Worm (Caenorhabditis elegans) whole organism, L4 larva: ENCODE measurements around the gene ref-2.

Source experiments
- D1046.2 ChIP-seq: fragments of 200-800 bp; sonication (Bioruptor generic); IDR thresholded peaks from 2 replicates; pipeline ENCODE4 v1.3.6; 2022; ENCODE audit warnings: missing genetic modification characterization, missing compliant biosample characterization
- F49E8.2 ChIP-seq: sonication (generic microtip); optimal IDR thresholded peaks from 2 replicates; lab custom pipeline; 2016; ENCODE audit warnings: missing compliant biosample characterization, mild to moderate bottlenecking, missing genetic modification characterization, borderline replicate concordance
- Y105C5A.15 ChIP-seq: fragments of 200-800 bp; sonication (Bioruptor generic); IDR thresholded peaks from 2 replicates; pipeline ENCODE4 v1.3.6; 2022; ENCODE audit warnings: missing genetic modification characterization, missing compliant biosample characterization
- Y48G9A.11 ChIP-seq: fragments of 200-800 bp; sonication (Bioruptor generic); IDR thresholded peaks from 2 replicates; pipeline ENCODE4 v1.3.6; 2022; ENCODE audit warnings: missing genetic modification reagents, missing genetic modification characterization, missing compliant biosample characterization
- aha-1 ChIP-seq: fragments of 150-350 bp; peaks from one replicate; lab custom pipeline; 2014; ENCODE audit warnings: missing biosample characterization, missing genetic modification characterization
- arid-1 ChIP-seq: fragments of 200-800 bp; sonication (Bioruptor generic); conservative IDR thresholded peaks from 2 replicates; pipeline ENCODE4 v1.3.6; 2022; ENCODE audit warnings: missing genetic modification reagents, missing genetic modification characterization, missing compliant biosample characterization
- ceh-28 ChIP-seq: fragments of 150-350 bp; optimal IDR thresholded peaks from 2 replicates; lab custom pipeline; 2014; ENCODE audit warnings: missing biosample characterization, missing genetic modification reagents, missing genetic modification characterization
- ceh-82 ChIP-seq: sonication (generic microtip); optimal IDR thresholded peaks from 2 replicates; lab custom pipeline; 2017; ENCODE audit warnings: missing biosample characterization, missing genetic modification characterization
- daf-19 ChIP-seq: fragments of 200-800 bp; sonication (Bioruptor generic); conservative IDR thresholded peaks from 2 replicates; pipeline ENCODE4 v1.3.6; 2022; ENCODE audit warnings: missing genetic modification characterization, missing compliant biosample characterization
- daf-8 ChIP-seq: fragments of 200-800 bp; sonication (Bioruptor generic); IDR thresholded peaks from 2 replicates; pipeline ENCODE4 v1.3.6; 2022; ENCODE audit warnings: missing genetic modification characterization, missing compliant biosample characterization
- dpl-1 ChIP-seq: fragments of 150-350 bp; optimal IDR thresholded peaks from 2 replicates; lab custom pipeline; 2014; ENCODE audit warnings: missing biosample characterization, missing genetic modification reagents, missing genetic modification characterization
- duxl-1 ChIP-seq: sonication (generic microtip); optimal IDR thresholded peaks from 2 replicates; lab custom pipeline; 2016; ENCODE audit warnings: mild to moderate bottlenecking, missing genetic modification characterization, moderate library complexity, missing compliant biosample characterization; ENCODE audit not compliant: poor library complexity
- dve-1 ChIP-seq: sonication (generic microtip); optimal IDR thresholded peaks from 2 replicates; lab custom pipeline; 2017; ENCODE audit warnings: antibody characterized with exemption, mild to moderate bottlenecking, missing genetic modification characterization, missing compliant biosample characterization; ENCODE audit not compliant: insufficient read depth
- egl-27 ChIP-seq: sonication (generic microtip); optimal IDR thresholded peaks from 3 replicates; lab custom pipeline; 2017; ENCODE audit warnings: missing biosample characterization, missing genetic modification reagents, missing genetic modification characterization
- egl-43 ChIP-seq: fragments of 200-800 bp; sonication (Bioruptor generic); IDR thresholded peaks from 2 replicates; pipeline ENCODE4 v1.3.6; 2022; ENCODE audit warnings: missing genetic modification reagents, missing genetic modification characterization, missing compliant biosample characterization
- fkh-10 ChIP-seq: fragments of 150-350 bp; optimal IDR thresholded peaks from 2 replicates; lab custom pipeline; 2014; ENCODE audit warnings: missing biosample characterization, missing genetic modification reagents, missing genetic modification characterization
- hlh-11 ChIP-seq: fragments of 200-800 bp; sonication (Bioruptor generic); optimal IDR thresholded peaks from 2 replicates; lab custom pipeline; 2018; ENCODE audit warnings: mild to moderate bottlenecking, missing genetic modification characterization, missing compliant biosample characterization
- hlh-30 ChIP-seq: sonication (generic microtip); optimal IDR thresholded peaks from 2 replicates; lab custom pipeline; 2017; ENCODE audit warnings: antibody characterized with exemption, mild to moderate bottlenecking, missing genetic modification characterization, missing compliant biosample characterization; ENCODE audit not compliant: insufficient read depth
- lim-7 ChIP-seq: fragments of 200-800 bp; sonication (Bioruptor generic); IDR thresholded peaks from 2 replicates; pipeline ENCODE4 v1.3.6; 2022; ENCODE audit warnings: missing genetic modification characterization, missing compliant biosample characterization
- lin-15B ChIP-seq: fragments of 150-350 bp; sonication (generic microtip); optimal IDR thresholded peaks from 3 replicates; lab custom pipeline; 2014; ENCODE audit warnings: missing biosample characterization, missing genetic modification characterization
- lsy-2 ChIP-seq, 2 experiments: fragments of 150-350 bp in 1 of 2; sonication (generic microtip) in 1 of 2; optimal IDR thresholded peaks; 2 replicates each; lab custom pipeline; 2014 to 2017; ENCODE audit warnings: missing biosample characterization in 2 of 2, missing genetic modification characterization in 2 of 2
- madf-5 ChIP-seq, 2 experiments: fragments of 200-800 bp; sonication (Bioruptor generic); IDR thresholded peaks; 2 replicates each; pipeline ENCODE4 v1.3.6; 2022; ENCODE audit warnings: missing compliant biosample characterization in 2 of 2, missing genetic modification characterization in 2 of 2
- mep-1 ChIP-seq: fragments of 150-350 bp; sonication (generic microtip); optimal IDR thresholded peaks from 3 replicates; lab custom pipeline; 2014; ENCODE audit warnings: missing biosample characterization, missing genetic modification characterization
- mes-2 ChIP-seq: sonication (generic microtip); optimal IDR thresholded peaks from 2 replicates; lab custom pipeline; 2016; ENCODE audit warnings: missing genotype, mild to moderate bottlenecking, missing genetic modification characterization, missing compliant biosample characterization; ENCODE audit not compliant: poor library complexity, severe bottlenecking
- nhr-10 ChIP-seq: fragments of 150-350 bp; optimal IDR thresholded peaks from 2 replicates; lab custom pipeline; 2014; ENCODE audit warnings: missing biosample characterization, missing genetic modification characterization
- nhr-102 ChIP-seq: sonication (generic microtip); optimal IDR thresholded peaks from 2 replicates; lab custom pipeline; 2016; ENCODE audit warnings: mild to moderate bottlenecking, missing genetic modification characterization, moderate library complexity, missing compliant biosample characterization
- nhr-11 ChIP-seq: fragments of 150-350 bp; optimal IDR thresholded peaks from 2 replicates; lab custom pipeline; 2014; ENCODE audit warnings: missing biosample characterization, missing genetic modification characterization
- nhr-25 ChIP-seq: sonication (generic microtip); optimal IDR thresholded peaks from 2 replicates; lab custom pipeline; 2017; ENCODE audit warnings: missing genetic modification characterization, mild to moderate bottlenecking, missing compliant biosample characterization, antibody characterized with exemption, moderate library complexity, borderline replicate concordance; ENCODE audit not compliant: insufficient read depth
- nhr-41 ChIP-seq: fragments of 200-800 bp; sonication (Bioruptor generic); IDR thresholded peaks from 2 replicates; pipeline ENCODE4 v1.3.6; 2022; ENCODE audit warnings: missing genetic modification reagents, missing genetic modification characterization, missing compliant biosample characterization
- nhr-42 ChIP-seq: fragments of 200-800 bp; sonication (Bioruptor generic); IDR thresholded peaks from 2 replicates; pipeline ENCODE4 v1.3.6; 2022; ENCODE audit warnings: missing genetic modification characterization, missing compliant biosample characterization
- nhr-6 ChIP-seq: fragments of 150-350 bp; optimal IDR thresholded peaks from 2 replicates; lab custom pipeline; 2014; ENCODE audit warnings: missing biosample characterization, missing genetic modification characterization
- php-3 ChIP-seq: fragments of 200-800 bp; sonication (Bioruptor generic); IDR thresholded peaks from 2 replicates; pipeline ENCODE4 v1.3.6; 2022; ENCODE audit warnings: missing genetic modification reagents, missing genetic modification characterization, missing compliant biosample characterization
- pqm-1 ChIP-seq: sonication (generic microtip); optimal IDR thresholded peaks from 2 replicates; lab custom pipeline; 2017; ENCODE audit warnings: missing biosample characterization, missing genetic modification characterization
- saeg-2 ChIP-seq: fragments of 200-800 bp; sonication (Bioruptor generic); IDR thresholded peaks from 2 replicates; pipeline ENCODE4 v1.3.6; 2022; ENCODE audit warnings: missing genetic modification reagents, missing genetic modification characterization, missing compliant biosample characterization
- snpc-1.2 ChIP-seq: fragments of 200-800 bp; sonication (Bioruptor generic); IDR thresholded peaks from 2 replicates; pipeline ENCODE4 v1.3.6; 2022; ENCODE audit warnings: missing genetic modification reagents, missing genetic modification characterization, missing compliant biosample characterization
- spr-3 ChIP-seq: fragments of 200-800 bp; sonication (Bioruptor generic); optimal IDR thresholded peaks from 2 replicates; lab custom pipeline; 2018; ENCODE audit warnings: mild to moderate bottlenecking, missing genetic modification characterization, missing compliant biosample characterization
- unc-130 ChIP-seq: sonication (generic microtip); optimal IDR thresholded peaks from 2 replicates; lab custom pipeline; 2016; ENCODE audit warnings: missing genetic modification reagents, missing genetic modification characterization, missing compliant biosample characterization
- unc-62 ChIP-seq, 3 experiments: fragments of 150-350 bp in 1 of 3; sonication (generic microtip); optimal IDR thresholded peaks in 2 of 3; peaks in 1 of 3; 1 replicate in 1 of 3; 2 replicates in 2 of 3; lab custom pipeline; 2014 to 2017; ENCODE audit warnings: missing biosample characterization in 3 of 3, missing genetic modification characterization in 3 of 3, missing genetic modification reagents in 3 of 3, missing genotype in 1 of 3
- vab-7 ChIP-seq: fragments of 200-800 bp; sonication (Bioruptor generic); IDR thresholded peaks from 2 replicates; pipeline ENCODE4 v1.3.6; 2022; ENCODE audit warnings: missing genetic modification reagents, missing genetic modification characterization, missing compliant biosample characterization
- zfp-2 ChIP-seq: sonication (generic microtip); optimal IDR thresholded peaks from 2 replicates; lab custom pipeline; 2016; ENCODE audit warnings: mild to moderate bottlenecking, missing genetic modification characterization, missing compliant biosample characterization
- zip-11 ChIP-seq: fragments of 200-800 bp; sonication (Bioruptor generic); IDR thresholded peaks from 2 replicates; pipeline ENCODE4 v1.3.6; 2022; ENCODE audit warnings: missing genetic modification characterization, missing compliant biosample characterization
- ztf-11 ChIP-seq: fragments of 150-350 bp; optimal IDR thresholded peaks from 2 replicates; lab custom pipeline; 2014; ENCODE audit warnings: missing biosample characterization, missing genetic modification characterization

Gene ref-2

DNA sequence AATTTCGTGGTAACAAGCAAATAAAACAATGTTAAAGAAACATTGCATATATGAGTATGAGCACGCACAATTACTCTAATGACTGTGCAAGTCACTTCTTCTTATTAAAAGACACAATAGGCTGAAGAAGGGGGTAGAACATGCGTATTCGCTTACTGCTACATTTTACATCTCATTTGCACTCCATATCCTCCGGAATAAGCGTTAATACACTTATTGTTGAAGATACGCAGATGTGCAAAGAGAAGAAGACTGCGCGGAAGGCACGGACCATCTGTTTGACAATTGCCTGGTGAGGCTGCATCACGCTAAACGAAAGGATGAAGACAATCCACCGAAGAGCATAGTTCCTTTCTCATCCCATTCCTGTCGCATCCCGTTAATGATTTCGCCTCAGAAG, 31.2 kb upstream of the ref-2 start:
- TF ChIP-seq nhr-41 (GFP tag; lab: Robert Waterston, UW) (no peak), Y48G9A.11 (GFP tag; lab: Robert Waterston, UW) (no peak), dve-1 (tag; lab: Kevin White, UChicago) (no peak), mes-2 (tag; lab: Kevin White, UChicago) (no peak), saeg-2 (GFP tag; lab: Robert Waterston, UW) (no peak), hlh-11 (no peak), F49E8.2 (tag; lab: Kevin White, UChicago) (no peak), nhr-25 (tag; lab: Kevin White, UChicago) (no peak), zfp-2 (tag; lab: Kevin White, UChicago) (no peak), nhr-10 (tag; lab: Kevin White, UChicago) (no peak), ceh-82 (tag; lab: Kevin White, UChicago) (no peak), nhr-6 (no peak)

DNA sequence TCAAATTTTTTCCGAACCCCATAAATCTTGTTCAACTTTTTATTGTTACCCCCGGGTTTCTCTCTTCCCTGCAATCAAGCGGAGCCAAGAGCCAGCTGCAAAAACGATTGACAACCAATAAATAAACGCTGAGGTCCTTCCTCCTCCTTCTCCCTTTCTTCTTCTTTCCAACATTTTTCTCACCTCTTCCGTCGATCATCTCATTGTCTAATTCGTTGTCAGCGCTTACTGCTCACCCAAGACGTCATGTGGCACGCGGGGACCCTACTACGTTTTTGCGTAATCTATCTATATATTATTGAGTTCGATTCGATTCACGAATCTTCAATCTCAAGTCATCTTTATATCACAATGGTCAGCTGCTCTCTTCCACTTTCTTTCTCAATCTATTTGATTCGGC, 28.6 kb upstream of the ref-2 start:
- TF ChIP-seq ztf-11 (tag; lab: Kevin White, UChicago) (no peak), daf-19 (GFP tag; lab: Robert Waterston, UW) (no peak), hlh-30 (tag; lab: Kevin White, UChicago) (no peak), aha-1 (tag; lab: Kevin White, UChicago) (no peak), nhr-11 (tag; lab: Kevin White, UChicago) (peak; percentile 55), unc-62 (GFP tag; optimal IDR thresholded peaks at IDR 0.05 in 1 of 2; lab: Kevin White, UChicago) (peak in 1 of 2 experiments; percentile 90), unc-62 (tag; optimal IDR thresholded peaks at IDR 0.05; lab: Kevin White, UChicago) (no peak)

- no peak for TF ChIP-seq Y105C5A.15 (GFP tag; lab: Robert Waterston, UW)
- no peak for TF ChIP-seq lim-7 (GFP tag; lab: Robert Waterston, UW)
- TF ChIP-seq ztf-11 (tag; lab: Kevin White, UChicago), result no peak
- TF ChIP-seq daf-8 (GFP tag; lab: Robert Waterston, UW), result no peak
- TF ChIP-seq php-3 (GFP tag; lab: Robert Waterston, UW), result no peak
- no peak for TF ChIP-seq duxl-1 (tag; lab: Kevin White, UChicago)
- no peak for TF ChIP-seq D1046.2 (GFP tag; lab: Robert Waterston, UW)
- TF ChIP-seq snpc-1.2 (GFP tag; lab: Robert Waterston, UW), result no peak
- no peak for TF ChIP-seq vab-7 (GFP tag; lab: Robert Waterston, UW)
- no peak for TF ChIP-seq spr-3 (GFP tag; lab: Kevin White, UChicago)
- no peak for TF ChIP-seq lsy-2 (tag; optimal IDR thresholded peaks at IDR 0.05; lab: Kevin White, UChicago)
- TF ChIP-seq zip-11 (GFP tag; lab: Robert Waterston, UW), result no peak
- TF ChIP-seq lin-15B, result no peak
- no peak for TF ChIP-seq F49E8.2 (tag; lab: Kevin White, UChicago)
Observed at ce11 chrX:7718972-7719371, 25.1 kb upstream of the ref-2 start, which contains the start of gene K09F5.6. Gene K09F5.6 (plus strand): TSS chrX:7719272.

ce11 chrX:7720565-7720964, 23.5 kb upstream of the ref-2 start:
- TF ChIP-seq arid-1 (GFP tag; lab: Robert Waterston, UW) (no peak), unc-62 (GFP tag; optimal IDR thresholded peaks at IDR 0.05 in 1 of 2; lab: Kevin White, UChicago) (peak in 1 of 2 experiments; percentile 72), unc-62 (tag; optimal IDR thresholded peaks at IDR 0.05; lab: Kevin White, UChicago) (no peak), duxl-1 (tag; lab: Kevin White, UChicago) (no peak), ceh-28 (no peak), ztf-11 (tag; lab: Kevin White, UChicago) (no peak), madf-5 (GFP tag; IDR thresholded peaks at IDR 0.05; lab: Robert Waterston, UW) (no peak), dve-1 (tag; lab: Kevin White, UChicago) (no peak), fkh-10 (GFP tag; lab: Kevin White, UChicago) (no peak), pqm-1 (tag; lab: Kevin White, UChicago) (no peak), lin-15B (no peak), dpl-1 (GFP tag; lab: Kevin White, UChicago) (no peak), mep-1 (tag; lab: Kevin White, UChicago) (no peak), nhr-102 (tag; lab: Kevin White, UChicago) (no peak), nhr-42 (GFP tag; lab: Robert Waterston, UW) (no peak), egl-43 (GFP tag; lab: Robert Waterston, UW) (no peak), aha-1 (tag; lab: Kevin White, UChicago) (peak; percentile 46), egl-27 (tag; lab: Kevin White, UChicago) (no peak), unc-130 (GFP tag; lab: Kevin White, UChicago) (no peak)
- TF ChIP-seq, all 104 proteins: peak for 2
